Worm (Caenorhabditis elegans) whole organism, L2 larva: ENCODE measurements around the gene F57H12.5.
A peak's percentile ranks its signal among the peaks of the same experiment; 100 is the strongest.

ENCODE experiments used
- C34F6.9 ChIP-seq: fragments of 150-350 bp; optimal IDR thresholded peaks from 2 replicates; lab custom pipeline; 2014; ENCODE audit warnings: missing biosample characterization, missing genetic modification characterization
- F13H6.1 ChIP-seq: sonication (generic microtip); optimal IDR thresholded peaks from 2 replicates; lab custom pipeline; 2016; ENCODE audit warnings: missing genetic modification characterization, missing compliant biosample characterization
- R02D3.7 ChIP-seq: fragments of 150-350 bp; optimal IDR thresholded peaks from 2 replicates; lab custom pipeline; 2014; ENCODE audit warnings: missing biosample characterization, missing genetic modification characterization
- Y55F3AM.14 ChIP-seq: fragments of 200-800 bp; sonication (Bioruptor generic); optimal IDR thresholded peaks from 2 replicates; lab custom pipeline; 2018; ENCODE audit warnings: mild to moderate bottlenecking, missing genetic modification characterization, missing compliant biosample characterization
- alr-1 ChIP-seq: fragments of 150-350 bp; optimal IDR thresholded peaks from 2 replicates; lab custom pipeline; 2014; ENCODE audit warnings: missing biosample characterization, missing genetic modification characterization
- ama-1 ChIP-seq: fragments of 150-350 bp; optimal IDR thresholded peaks from 2 replicates; lab custom pipeline; 2018; ENCODE audit warnings: inconsistent platforms
- blmp-1 ChIP-seq: sonication (generic microtip); optimal IDR thresholded peaks from 2 replicates; lab custom pipeline; 2017; ENCODE audit warnings: missing genetic modification characterization, mild to moderate bottlenecking, missing compliant biosample characterization, antibody characterized with exemption, moderate library complexity; ENCODE audit not compliant: insufficient read depth
- ceh-82 ChIP-seq: fragments of 150-350 bp; optimal IDR thresholded peaks from 2 replicates; lab custom pipeline; 2014; ENCODE audit warnings: missing biosample characterization, missing genetic modification characterization
- crh-2 ChIP-seq: sonication (generic microtip); optimal IDR thresholded peaks from 2 replicates; lab custom pipeline; 2017; ENCODE audit warnings: missing biosample characterization, missing genetic modification characterization
- dmd-4 ChIP-seq: sonication (generic microtip); optimal IDR thresholded peaks from 2 replicates; lab custom pipeline; 2017; ENCODE audit warnings: missing biosample characterization, missing genetic modification characterization
- elt-3 ChIP-seq: sonication (generic microtip); optimal IDR thresholded peaks from 2 replicates; lab custom pipeline; 2017; ENCODE audit warnings: missing biosample characterization, missing genetic modification characterization
- fos-1 ChIP-seq: fragments of 150-350 bp; optimal IDR thresholded peaks from 2 replicates; lab custom pipeline; 2014; ENCODE audit warnings: missing biosample characterization, missing genetic modification characterization
- gmeb-1 ChIP-seq: fragments of 150-350 bp; optimal IDR thresholded peaks from 2 replicates; lab custom pipeline; 2014; ENCODE audit warnings: missing biosample characterization, missing genetic modification characterization
- lin-11 ChIP-seq: fragments of 150-350 bp; sonication (generic microtip); optimal IDR thresholded peaks from 2 replicates; lab custom pipeline; 2014; ENCODE audit warnings: missing biosample characterization, missing genetic modification characterization, inconsistent platforms, mixed read lengths
- lin-13 ChIP-seq: fragments of 150-350 bp; optimal IDR thresholded peaks from 2 replicates; lab custom pipeline; 2014; ENCODE audit warnings: missing biosample characterization, missing genetic modification reagents, missing genetic modification characterization
- lsy-2 ChIP-seq, 2 experiments: fragments of 150-350 bp in 1 of 2; sonication (generic microtip) in 1 of 2; optimal IDR thresholded peaks; 2 replicates each; lab custom pipeline; 2014 to 2017; ENCODE audit warnings: missing biosample characterization in 2 of 2, missing genetic modification characterization in 2 of 2
- mab-5 ChIP-seq: fragments of 150-350 bp; optimal IDR thresholded peaks from 2 replicates; lab custom pipeline; 2014; ENCODE audit warnings: missing biosample characterization, missing genetic modification characterization
- mbf-1 ChIP-seq: sonication (generic microtip); optimal IDR thresholded peaks from 2 replicates; lab custom pipeline; 2017; ENCODE audit warnings: missing biosample characterization, missing genetic modification characterization
- nhr-11 ChIP-seq: fragments of 150-350 bp; optimal IDR thresholded peaks from 2 replicates; lab custom pipeline; 2014; ENCODE audit warnings: missing biosample characterization, missing genetic modification characterization
- nhr-21 ChIP-seq: fragments of 150-350 bp; optimal IDR thresholded peaks from 2 replicates; lab custom pipeline; 2014; ENCODE audit warnings: missing biosample characterization, missing genetic modification characterization
- nhr-23 ChIP-seq: fragments of 150-350 bp; optimal IDR thresholded peaks from 2 replicates; lab custom pipeline; 2014; ENCODE audit warnings: missing biosample characterization, missing genetic modification reagents, missing genetic modification characterization
- nhr-25 ChIP-seq: fragments of 150-350 bp; sonication (generic microtip); optimal IDR thresholded peaks from 3 replicates; lab custom pipeline; 2014; ENCODE audit warnings: missing biosample characterization, missing genetic modification characterization
- nhr-6 ChIP-seq: fragments of 150-350 bp; optimal IDR thresholded peaks from 2 replicates; lab custom pipeline; 2014; ENCODE audit warnings: missing biosample characterization, missing genetic modification characterization
- nhr-77 ChIP-seq: fragments of 150-350 bp; optimal IDR thresholded peaks from 2 replicates; lab custom pipeline; 2014; ENCODE audit warnings: missing biosample characterization, missing genetic modification characterization
- peb-1 ChIP-seq: fragments of 150-350 bp; optimal IDR thresholded peaks from 2 replicates; lab custom pipeline; 2014; ENCODE audit warnings: missing biosample characterization, missing genetic modification characterization
- sem-4 ChIP-seq: fragments of 150-350 bp; optimal IDR thresholded peaks from 2 replicates; lab custom pipeline; 2014; ENCODE audit warnings: missing biosample characterization, missing genetic modification reagents, missing genetic modification characterization
- skn-1 ChIP-seq: sonication (generic microtip); optimal IDR thresholded peaks from 2 replicates; lab custom pipeline; 2017; ENCODE audit warnings: missing biosample characterization, missing genetic modification characterization
- sma-3 ChIP-seq: sonication (generic microtip); optimal IDR thresholded peaks from 2 replicates; lab custom pipeline; 2016; ENCODE audit warnings: missing genetic modification reagents, missing genetic modification characterization, missing compliant biosample characterization
- sma-9 ChIP-seq, 2 experiments: fragments of 150-350 bp in 1 of 2; sonication (generic microtip) in 1 of 2; optimal IDR thresholded peaks; 2 replicates each; lab custom pipeline; 2014 to 2016; ENCODE audit warnings: missing genetic modification characterization in 2 of 2, mild to moderate bottlenecking in 1 of 2, missing biosample characterization in 1 of 2, missing compliant biosample characterization in 1 of 2, missing genetic modification reagents in 1 of 2, moderate library complexity in 1 of 2
- unc-55 ChIP-seq: fragments of 150-350 bp; sonication (generic microtip); optimal IDR thresholded peaks from 3 replicates; lab custom pipeline; 2014; ENCODE audit warnings: missing biosample characterization, missing genetic modification reagents, missing genetic modification characterization
- unc-62 ChIP-seq: fragments of 150-350 bp; optimal IDR thresholded peaks from 2 replicates; lab custom pipeline; 2014; ENCODE audit warnings: missing biosample characterization, missing genetic modification reagents, missing genetic modification characterization
- ztf-1 ChIP-seq: fragments of 200-800 bp; sonication (Bioruptor generic); conservative IDR thresholded peaks from 2 replicates; pipeline ENCODE4 v1.3.6; 2022; ENCODE audit warnings: missing genetic modification characterization, missing compliant biosample characterization
- ztf-11 ChIP-seq: sonication (generic microtip); optimal IDR thresholded peaks from 2 replicates; lab custom pipeline; 2017; ENCODE audit warnings: missing biosample characterization, missing genetic modification characterization
- ztf-4 ChIP-seq: fragments of 150-350 bp; optimal IDR thresholded peaks from 2 replicates; lab custom pipeline; 2014; ENCODE audit warnings: missing biosample characterization, missing genetic modification characterization

The F57H12.5 gene

ce11 chrIV:7987083-7987482 lies 20.0 kb downstream of the F57H12.5 start, which contains the start of gene mec-17:
Gene mec-17 (minus strand): TSS chrIV:7987183.
- no peak for TF ChIP-seq Y55F3AM.14
- peak; percentile 45 for TF ChIP-seq unc-55

- TF ChIP-seq sma-3 (GFP tag; lab: Kevin White, UChicago) (no peak), R02D3.7 (tag; lab: Kevin White, UChicago) (no peak), ama-1 (lab: Kevin White, UChicago) (no peak), mbf-1 (tag; lab: Kevin White, UChicago) (no peak), fos-1 (tag; lab: Kevin White, UChicago) (no peak), crh-2 (no peak), unc-62 (GFP tag; lab: Kevin White, UChicago) (no peak), elt-3 (no peak), lsy-2 (tag; optimal IDR thresholded peaks at IDR 0.05; lab: Kevin White, UChicago) (no peak), lin-13 (GFP tag; lab: Kevin White, UChicago) (no peak), C34F6.9 (no peak), nhr-21 (tag; lab: Kevin White, UChicago) (no peak), mab-5 (no peak), nhr-77 (no peak), ztf-4 (tag; lab: Kevin White, UChicago) (no peak), nhr-11 (tag; lab: Kevin White, UChicago) (no peak), F13H6.1 (tag; lab: Kevin White, UChicago) (no peak), dmd-4 (tag; lab: Kevin White, UChicago) (no peak)
- TF ChIP-seq, all 48 proteins: peak for 0
Observed at ce11 chrIV:7988385-7988784, 21.3 kb downstream of the F57H12.5 start, which contains the start of gene col-115. Gene col-115 (plus strand): TSS chrIV:7988685.

- no peak for TF ChIP-seq nhr-23 (tag; lab: Kevin White, UChicago)
- no peak for TF ChIP-seq ztf-1
- no peak for TF ChIP-seq lin-11 (tag; lab: Kevin White, UChicago)
- TF ChIP-seq alr-1 (tag; lab: Kevin White, UChicago), result no peak
- TF ChIP-seq ztf-4 (tag; lab: Kevin White, UChicago), result no peak
- TF ChIP-seq sma-9 (GFP tag; optimal IDR thresholded peaks at IDR 0.05; lab: Kevin White, UChicago), result no peak
- no peak for TF ChIP-seq sma-9 (tag; optimal IDR thresholded peaks at IDR 0.05; lab: Kevin White, UChicago)
- TF ChIP-seq skn-1 (tag; lab: Kevin White, UChicago), result no peak
- no peak for TF ChIP-seq R02D3.7 (tag; lab: Kevin White, UChicago)
- TF ChIP-seq nhr-6 (tag; lab: Kevin White, UChicago), result no peak
Observed at ce11 chrIV:7994715-7995114, 27.6 kb downstream of the F57H12.5 start.

ce11 chrIV:8000763-8001162 lies 33.7 kb downstream of the F57H12.5 start:
- TF ChIP-seq sem-4 (tag; lab: Kevin White, UChicago) (no peak), nhr-25 (peak; percentile 31)

ce11 chrIV:8004019-8004418 lies 36.9 kb downstream of the F57H12.5 start, which contains the start of gene rig-4:
Gene rig-4 (minus strand): TSS chrIV:8004119.
- TF ChIP-seq unc-62 (GFP tag; lab: Kevin White, UChicago) (no peak), ztf-1 (no peak), crh-2 (no peak), gmeb-1 (tag; lab: Kevin White, UChicago) (no peak), R02D3.7 (tag; lab: Kevin White, UChicago) (no peak), ztf-11 (tag; lab: Kevin White, UChicago) (no peak), peb-1 (tag; lab: Kevin White, UChicago) (no peak), blmp-1 (tag; lab: Kevin White, UChicago) (no peak), mab-5 (no peak), ceh-82 (no peak), C34F6.9 (no peak), F13H6.1 (tag; lab: Kevin White, UChicago) (no peak), skn-1 (tag; lab: Kevin White, UChicago) (no peak)
- TF ChIP-seq, all 48 proteins: peak for 0
